Fruit fly (Drosophila melanogaster) whole organism, prepupa: Measurements from ENCODE around the gene CG9777.

Source experiments
- Blimp-1 ChIP-seq: fragments of 200-800 bp; sonication (Bioruptor generic); optimal IDR thresholded peaks from 3 replicates; lab custom pipeline; 2017; ENCODE audit warnings: missing biosample characterization, missing genetic modification characterization, mild to moderate bottlenecking, moderate library complexity, missing genetic modification reagents
- CG10631 ChIP-seq: fragments of 200-800 bp; sonication (Bioruptor generic); optimal IDR thresholded peaks from 2 replicates; lab custom pipeline; 2016; ENCODE audit warnings: missing biosample characterization, missing genetic modification characterization
- CG11294 ChIP-seq: fragments of 200-800 bp; sonication (Bioruptor generic); IDR thresholded peaks from 2 replicates; pipeline ENCODE4 v1.3.6; 2022; ENCODE audit warnings: missing biosample characterization, missing genetic modification characterization
- CG11762 ChIP-seq: fragments of 200-800 bp; sonication (Bioruptor generic); optimal IDR thresholded peaks from 3 replicates; lab custom pipeline; 2016; ENCODE audit warnings: missing biosample characterization, missing genetic modification characterization; ENCODE audit not compliant: insufficient read depth
- CG11902 ChIP-seq: fragments of 200-800 bp; sonication (Bioruptor generic); optimal IDR thresholded peaks from 3 replicates; lab custom pipeline; 2016; ENCODE audit warnings: missing biosample characterization, missing genetic modification characterization
- CG15336 ChIP-seq: fragments of 200-800 bp; sonication (Bioruptor generic); IDR thresholded peaks from 2 replicates; pipeline ENCODE4 v1.3.6; 2022; ENCODE audit warnings: missing biosample characterization, missing genetic modification characterization
- CG1621 ChIP-seq: fragments of 200-800 bp; sonication (Bioruptor generic); optimal IDR thresholded peaks from 3 replicates; lab custom pipeline; 2018; ENCODE audit warnings: missing biosample characterization, mild to moderate bottlenecking, missing genetic modification characterization
- CG16779 ChIP-seq: fragments of 200-800 bp; sonication (Bioruptor generic); optimal IDR thresholded peaks from 3 replicates; lab custom pipeline; 2017; ENCODE audit warnings: missing biosample characterization, mild to moderate bottlenecking, missing genetic modification characterization
- CG3032 ChIP-seq: fragments of 200-800 bp; optimal IDR thresholded peaks from 2 replicates; lab custom pipeline; 2019; ENCODE audit warnings: missing biosample characterization, mild to moderate bottlenecking, missing genetic modification characterization, moderate library complexity
- CG31627 ChIP-seq: fragments of 200-800 bp; sonication (Bioruptor generic); optimal IDR thresholded peaks from 3 replicates; lab custom pipeline; 2016; ENCODE audit warnings: missing biosample characterization, missing genetic modification characterization
- CG32006 ChIP-seq: fragments of 200-800 bp; sonication (Bioruptor generic); optimal IDR thresholded peaks from 3 replicates; lab custom pipeline; 2017; ENCODE audit warnings: missing biosample characterization, mild to moderate bottlenecking, missing genetic modification characterization
- CG34406 ChIP-seq: fragments of 200-800 bp; sonication (Bioruptor generic); optimal IDR thresholded peaks from 3 replicates; lab custom pipeline; 2016; ENCODE audit warnings: missing biosample characterization, missing genetic modification characterization
- CG3919 ChIP-seq: fragments of 200-800 bp; sonication (Bioruptor generic); optimal IDR thresholded peaks from 3 replicates; lab custom pipeline; 2016; ENCODE audit warnings: missing biosample characterization, missing genetic modification characterization
- CG6276 ChIP-seq: fragments of 200-800 bp; sonication (Bioruptor generic); optimal IDR thresholded peaks from 2 replicates; lab custom pipeline; 2017; ENCODE audit warnings: missing biosample characterization, mild to moderate bottlenecking, missing genetic modification characterization
- CG6792 ChIP-seq: fragments of 200-800 bp; sonication (Bioruptor generic); optimal IDR thresholded peaks from 3 replicates; lab custom pipeline; 2016; ENCODE audit warnings: missing biosample characterization, missing genetic modification characterization
- CG6808 ChIP-seq: fragments of 200-800 bp; sonication (Bioruptor generic); optimal IDR thresholded peaks from 3 replicates; lab custom pipeline; 2017; ENCODE audit warnings: missing biosample characterization, missing genetic modification characterization, mild to moderate bottlenecking, moderate library complexity, missing genetic modification reagents
- CG6854 ChIP-seq: fragments of 200-800 bp; sonication (Bioruptor generic); optimal IDR thresholded peaks from 2 replicates; lab custom pipeline; 2017; ENCODE audit warnings: missing biosample characterization, mild to moderate bottlenecking, missing genetic modification characterization
- CG7368 ChIP-seq: fragments of 200-800 bp; sonication (Bioruptor generic); optimal IDR thresholded peaks from 3 replicates; lab custom pipeline; 2016; ENCODE audit warnings: missing biosample characterization, missing genetic modification characterization
- CG8119 ChIP-seq: fragments of 200-800 bp; sonication (Bioruptor generic); IDR thresholded peaks from 3 replicates; pipeline ENCODE4 v1.3.6; 2022; ENCODE audit warnings: missing biosample characterization, missing genetic modification characterization
- CG8632 ChIP-seq: fragments of 200-800 bp; sonication (Bioruptor generic); optimal IDR thresholded peaks from 3 replicates; lab custom pipeline; 2016; ENCODE audit warnings: missing biosample characterization, missing genetic modification characterization
- CG9139 ChIP-seq: fragments of 200-800 bp; sonication (Bioruptor generic); optimal IDR thresholded peaks from 3 replicates; lab custom pipeline; 2017; ENCODE audit warnings: missing biosample characterization, mild to moderate bottlenecking, missing genetic modification characterization
- Eip78C ChIP-seq: fragments of 200-800 bp; sonication (Bioruptor generic); peaks from one replicate; lab custom pipeline; 2016; ENCODE audit warnings: missing biosample characterization, missing genetic modification characterization
- Ets21C ChIP-seq: fragments of 200-800 bp; sonication (Bioruptor generic); optimal IDR thresholded peaks from 3 replicates; lab custom pipeline; 2016; ENCODE audit warnings: missing biosample characterization, missing genetic modification characterization
- Gug ChIP-seq: fragments of 200-800 bp; sonication (Bioruptor generic); IDR thresholded peaks from 2 replicates; pipeline ENCODE4 v1.3.6; 2022; ENCODE audit warnings: missing biosample characterization, missing genetic modification characterization
- Hr38 ChIP-seq: sonication (Bioruptor generic); optimal IDR thresholded peaks from 2 replicates; lab custom pipeline; 2016; ENCODE audit warnings: missing biosample characterization, missing genetic modification characterization
- Hr4 ChIP-seq: fragments of 200-800 bp; sonication (Bioruptor generic); optimal IDR thresholded peaks from 3 replicates; lab custom pipeline; 2016; ENCODE audit warnings: missing biosample characterization, missing genetic modification characterization
- Lpt ChIP-seq: fragments of 200-800 bp; sonication (Bioruptor generic); optimal IDR thresholded peaks from 3 replicates; lab custom pipeline; 2016; ENCODE audit warnings: missing biosample characterization, missing genetic modification characterization
- Met ChIP-seq: fragments of 200-800 bp; sonication (Bioruptor generic); optimal IDR thresholded peaks from 3 replicates; lab custom pipeline; 2016; ENCODE audit warnings: missing biosample characterization, missing genetic modification characterization
- OdsH ChIP-seq: fragments of 200-800 bp; sonication (Bioruptor generic); optimal IDR thresholded peaks from 3 replicates; lab custom pipeline; 2016; ENCODE audit warnings: missing biosample characterization, missing genetic modification characterization
- Sox102F ChIP-seq: fragments of 200-800 bp; sonication (Bioruptor generic); optimal IDR thresholded peaks from 2 replicates; lab custom pipeline; 2016; ENCODE audit warnings: missing biosample characterization, mild to moderate bottlenecking, missing genetic modification characterization
- Sox15 ChIP-seq: fragments of 200-800 bp; sonication (Bioruptor generic); optimal IDR thresholded peaks from 3 replicates; lab custom pipeline; 2016; ENCODE audit warnings: missing biosample characterization, missing genetic modification characterization
- achi ChIP-seq: fragments of 200-800 bp; sonication (Bioruptor generic); optimal IDR thresholded peaks from 3 replicates; lab custom pipeline; 2016; ENCODE audit warnings: missing biosample characterization, missing genetic modification characterization
- acj6 ChIP-seq: fragments of 200-800 bp; sonication (Bioruptor generic); optimal IDR thresholded peaks from 3 replicates; lab custom pipeline; 2016; ENCODE audit warnings: missing biosample characterization, missing genetic modification characterization
- cyc ChIP-seq: fragments of 200-800 bp; sonication (Bioruptor generic); optimal IDR thresholded peaks from 3 replicates; lab custom pipeline; 2016; ENCODE audit warnings: missing biosample characterization, missing genetic modification characterization
- dsx ChIP-seq: fragments of 200-800 bp; optimal IDR thresholded peaks from 3 replicates; lab custom pipeline; 2019; ENCODE audit warnings: missing biosample characterization, mild to moderate bottlenecking, missing genetic modification characterization, moderate library complexity; ENCODE audit not compliant: poor library complexity, severe bottlenecking
- eg ChIP-seq: fragments of 200-800 bp; sonication (Bioruptor generic); IDR thresholded peaks from 3 replicates; pipeline ENCODE4 v1.3.6; 2022; ENCODE audit warnings: missing biosample characterization, missing genetic modification characterization
- esn ChIP-seq: fragments of 200-800 bp; sonication (Bioruptor generic); optimal IDR thresholded peaks from 2 replicates; lab custom pipeline; 2016; ENCODE audit warnings: missing biosample characterization, mild to moderate bottlenecking, missing genetic modification characterization, moderate library complexity
- fd59A ChIP-seq: fragments of 200-800 bp; sonication (Bioruptor generic); optimal IDR thresholded peaks from 2 replicates; lab custom pipeline; 2017; ENCODE audit warnings: missing biosample characterization, mild to moderate bottlenecking, missing genetic modification characterization, missing genetic modification reagents
- fkh ChIP-seq: fragments of 200-800 bp; sonication (Bioruptor generic); optimal IDR thresholded peaks from 3 replicates; lab custom pipeline; 2017; ENCODE audit warnings: missing biosample characterization, mild to moderate bottlenecking, missing genetic modification characterization, moderate library complexity
- lz ChIP-seq: fragments of 200-800 bp; sonication (Bioruptor generic); optimal IDR thresholded peaks from 3 replicates; lab custom pipeline; 2016; ENCODE audit warnings: missing biosample characterization, missing genetic modification characterization
- net ChIP-seq: fragments of 200-800 bp; sonication (Bioruptor generic); optimal IDR thresholded peaks from 3 replicates; lab custom pipeline; 2016; ENCODE audit warnings: missing biosample characterization, missing genetic modification characterization
- pdm3 ChIP-seq: fragments of 200-800 bp; sonication (Bioruptor generic); optimal IDR thresholded peaks from 3 replicates; lab custom pipeline; 2016; ENCODE audit warnings: missing biosample characterization, missing genetic modification characterization
- spab ChIP-seq: fragments of 200-800 bp; sonication (Bioruptor generic); optimal IDR thresholded peaks from 2 replicates; lab custom pipeline; 2017; ENCODE audit warnings: missing biosample characterization, mild to moderate bottlenecking, missing genetic modification characterization, missing genetic modification reagents
- svp ChIP-seq: fragments of 200-800 bp; sonication (Bioruptor generic); peaks from one replicate; lab custom pipeline; 2016; ENCODE audit warnings: missing biosample characterization, missing genetic modification characterization
- topi ChIP-seq: fragments of 200-800 bp; sonication (Bioruptor generic); optimal IDR thresholded peaks from 3 replicates; lab custom pipeline; 2016; ENCODE audit warnings: missing biosample characterization, missing genetic modification characterization
- vri ChIP-seq: fragments of 200-800 bp; sonication (Bioruptor generic); optimal IDR thresholded peaks from 3 replicates; lab custom pipeline; 2016; ENCODE audit warnings: missing biosample characterization, mild to moderate bottlenecking, missing genetic modification characterization

The CG9777 gene

dm6 chrX:16585569-16585968 lies 46.5 kb downstream of the CG9777 start (continued):
- TF ChIP-seq CG6854 = no peak
- peak; percentile 23 for TF ChIP-seq CG10631
- no peak for TF ChIP-seq Ets21C (GFP tag; lab: Kevin White, UChicago)
- TF ChIP-seq CG3032 = no peak
- TF ChIP-seq CG32006 (GFP tag; lab: Kevin White, UChicago) = peak; percentile 54

dm6 chrX:16583730-16584129 lies 48.3 kb downstream of the CG9777 start:
- TF ChIP-seq cyc (GFP tag; lab: Kevin White, UChicago) (no peak), CG6276 (GFP tag; lab: Kevin White, UChicago) (peak; percentile 46), CG6792 (GFP tag; lab: Kevin White, UChicago) (no peak), eg (peak; percentile 50; the same call in 1 of the 3 replicates), CG15336 (peak; percentile 54; the same call in 1 of the 2 replicates), OdsH (no peak), pdm3 (GFP tag; lab: Kevin White, UChicago) (no peak), CG9139 (GFP tag; lab: Kevin White, UChicago) (no peak), Eip78C (GFP tag; lab: Kevin White, UChicago) (peak; percentile 13), CG11762 (no peak), CG8119 (GFP tag; lab: Robert Waterston, UW) (peak; percentile 63; the same call in 2 of the 3 replicates)

dm6 chrX:16582145-16582544 lies 49.9 kb downstream of the CG9777 start:
- no peak for TF ChIP-seq acj6 (GFP tag; lab: Kevin White, UChicago)
- TF ChIP-seq Ets21C (GFP tag; lab: Kevin White, UChicago) = no peak
- no peak; the same call in 1 of the 3 replicates for TF ChIP-seq eg
- TF ChIP-seq CG15336 = no peak
- no peak for TF ChIP-seq topi
- no peak for TF ChIP-seq CG16779
- no peak for TF ChIP-seq Gug
- no peak for TF ChIP-seq fd59A
- TF ChIP-seq Hr38 (GFP tag; lab: Kevin White, UChicago) = no peak
- no peak for TF ChIP-seq achi (GFP tag; lab: Kevin White, UChicago)

dm6 chrX:16581703-16582102 lies 50.3 kb downstream of the CG9777 start:
- no peak for TF ChIP-seq CG6808 (GFP tag; lab: Kevin White, UChicago)
- peak; percentile 0 for TF ChIP-seq esn (GFP tag; lab: Kevin White, UChicago)
- no peak for TF ChIP-seq Sox102F
- peak; percentile 55 for TF ChIP-seq Hr4
- no peak for TF ChIP-seq Gug
- TF ChIP-seq acj6 (GFP tag; lab: Kevin White, UChicago) = peak; percentile 15
- no peak for TF ChIP-seq Lpt (GFP tag; lab: Kevin White, UChicago)
- no peak for TF ChIP-seq vri
- no peak for TF ChIP-seq dsx
- TF ChIP-seq CG10631 = no peak
- no peak for TF ChIP-seq net (GFP tag; lab: Kevin White, UChicago)
- no peak for TF ChIP-seq CG8119 (GFP tag; lab: Robert Waterston, UW)
- TF ChIP-seq CG6792 (GFP tag; lab: Kevin White, UChicago) = no peak
- no peak for TF ChIP-seq CG7368 (GFP tag; lab: Kevin White, UChicago)
- no peak for TF ChIP-seq CG3032
- TF ChIP-seq lz = peak; percentile 4
- TF ChIP-seq CG32006 (GFP tag; lab: Kevin White, UChicago) = peak; percentile 56
- TF ChIP-seq CG11762 = no peak
- TF ChIP-seq CG31627 (GFP tag; lab: Kevin White, UChicago) = peak; percentile 3
- TF ChIP-seq CG11902 (GFP tag; lab: Kevin White, UChicago) = no peak
- TF ChIP-seq OdsH = peak; percentile 12
- no peak for TF ChIP-seq spab (GFP tag; lab: Kevin White, UChicago)
- no peak for TF ChIP-seq fkh (GFP tag; lab: Kevin White, UChicago)
- TF ChIP-seq CG3919 = no peak
- TF ChIP-seq fd59A = no peak
- no peak for TF ChIP-seq achi (GFP tag; lab: Kevin White, UChicago)
- peak; percentile 7 for TF ChIP-seq pdm3 (GFP tag; lab: Kevin White, UChicago)
- no peak for TF ChIP-seq Met (GFP tag; lab: Kevin White, UChicago)
- TF ChIP-seq Blimp-1 (GFP tag; lab: Kevin White, UChicago) = no peak
- TF ChIP-seq CG1621 (tag; lab: Kevin White, UChicago) = no peak
- no peak for TF ChIP-seq eg
- TF ChIP-seq CG11294 (GFP tag; lab: Robert Waterston, UW) = no peak
- TF ChIP-seq CG8632 (GFP tag; lab: Kevin White, UChicago) = no peak
- no peak for TF ChIP-seq svp (GFP tag; lab: Kevin White, UChicago)
- TF ChIP-seq CG34406 = no peak
- TF ChIP-seq Sox15 = no peak
